Fruit fly (Drosophila melanogaster): ENCODE data around the gene Pmi.

dm6 chr3L:5821506-5821905, 41.7 kb downstream of the Pmi start:
- TF ChIP-seq psq (optimal IDR thresholded peaks at IDR 0.05) = no peak
- no peak for TF ChIP-seq insv (optimal IDR thresholded peaks at IDR 0.05)
- no peak for TF ChIP-seq ttk (optimal IDR thresholded peaks at IDR 0.05)
- TF ChIP-seq Myc (optimal IDR thresholded peaks at IDR 0.05) = no peak
- TF ChIP-seq Sin3A (optimal IDR thresholded peaks at IDR 0.05) = no peak

Measured in Kc167 (cell line).